Fruit fly (Drosophila melanogaster) whole organism, embryonic: Measurements from ENCODE around the gene Fcp3C.
A peak's percentile ranks its signal among the peaks of the same experiment; 100 is the strongest.

Experiments used
- Abd-B ChIP-seq: fragments of 200-800 bp; sonication (Bioruptor generic); optimal IDR thresholded peaks from 2 replicates; lab custom pipeline; 2018; ENCODE audit warnings: missing biosample characterization, mild to moderate bottlenecking, missing genetic modification characterization, moderate library complexity
- B-H1 ChIP-seq: fragments of 200-800 bp; sonication (Bioruptor generic); IDR thresholded peaks from 3 replicates; pipeline ENCODE4 v1.3.6; 2022; ENCODE audit warnings: missing biosample characterization, missing genetic modification characterization
- B-H2 ChIP-seq: fragments of 200-800 bp; sonication (Bioruptor generic); optimal IDR thresholded peaks from 2 replicates; lab custom pipeline; 2018; ENCODE audit warnings: missing biosample characterization, mild to moderate bottlenecking, missing genetic modification characterization
- Blimp-1 ChIP-seq: fragments of 200-800 bp; sonication (Bioruptor generic); optimal IDR thresholded peaks from 3 replicates; lab custom pipeline; 2018; ENCODE audit warnings: missing biosample characterization, missing genetic modification characterization, mild to moderate bottlenecking, moderate library complexity, missing genetic modification reagents
- CG10274 ChIP-seq: fragments of 200-800 bp; sonication (Bioruptor generic); optimal IDR thresholded peaks from 3 replicates; lab custom pipeline; 2017; ENCODE audit warnings: missing biosample characterization, mild to moderate bottlenecking, missing genetic modification characterization
- CG10959 ChIP-seq: fragments of 200-800 bp; sonication (Bioruptor generic); IDR thresholded peaks from 2 replicates; pipeline ENCODE4 v1.3.6; 2022; ENCODE audit warnings: missing biosample characterization, missing genetic modification characterization
- CG11456 ChIP-seq: fragments of 200-800 bp; sonication (Bioruptor generic); IDR thresholded peaks from 3 replicates; pipeline ENCODE4 v1.3.6; 2022; ENCODE audit warnings: missing biosample characterization, missing genetic modification characterization
- CG12071 ChIP-seq: fragments of 200-800 bp; sonication (Bioruptor generic); optimal IDR thresholded peaks from 3 replicates; lab custom pipeline; 2018; ENCODE audit warnings: missing biosample characterization, mild to moderate bottlenecking, missing genetic modification characterization
- CG12391 ChIP-seq: fragments of 200-800 bp; sonication (Bioruptor generic); optimal IDR thresholded peaks from 3 replicates; lab custom pipeline; 2018; ENCODE audit warnings: missing biosample characterization, mild to moderate bottlenecking, missing genetic modification characterization, moderate library complexity
- CG12769 ChIP-seq: fragments of 200-800 bp; sonication (Bioruptor generic); optimal IDR thresholded peaks from 2 replicates; lab custom pipeline; 2019; ENCODE audit warnings: missing biosample characterization, mild to moderate bottlenecking, missing genetic modification characterization, moderate library complexity
- CG13296 ChIP-seq: fragments of 200-800 bp; sonication (Bioruptor generic); optimal IDR thresholded peaks from 3 replicates; lab custom pipeline; 2018; ENCODE audit warnings: missing biosample characterization, mild to moderate bottlenecking, missing genetic modification characterization
- CG13624 ChIP-seq: fragments of 200-800 bp; sonication (Bioruptor generic); optimal IDR thresholded peaks from 2 replicates; lab custom pipeline; 2016; ENCODE audit warnings: missing biosample characterization, missing genetic modification characterization
- CG17328 ChIP-seq: fragments of 200-800 bp; sonication (Bioruptor generic); IDR thresholded peaks from 2 replicates; pipeline ENCODE4 v1.3.6; 2022; ENCODE audit warnings: missing biosample characterization, missing genetic modification characterization
- CG17359 ChIP-seq: fragments of 200-800 bp; sonication (Bioruptor generic); optimal IDR thresholded peaks from 3 replicates; lab custom pipeline; 2018; ENCODE audit warnings: missing biosample characterization, mild to moderate bottlenecking, missing genetic modification characterization, moderate library complexity
- CG6654 ChIP-seq: fragments of 200-800 bp; sonication (Bioruptor generic); optimal IDR thresholded peaks from 2 replicates; lab custom pipeline; 2017; ENCODE audit warnings: missing biosample characterization, mild to moderate bottlenecking, missing genetic modification characterization
- CG9797 ChIP-seq: fragments of 200-800 bp; sonication (Bioruptor generic); optimal IDR thresholded peaks from 3 replicates; lab custom pipeline; 2018; ENCODE audit warnings: missing biosample characterization, mild to moderate bottlenecking, missing genetic modification characterization
- Camta ChIP-seq: fragments of 200-800 bp; sonication (Bioruptor generic); optimal IDR thresholded peaks from 2 replicates; lab custom pipeline; 2016; ENCODE audit warnings: missing biosample characterization, missing genetic modification characterization
- Dek ChIP-seq: fragments of 200-800 bp; sonication (Bioruptor generic); optimal IDR thresholded peaks from 3 replicates; lab custom pipeline; 2019; ENCODE audit warnings: missing biosample characterization, mild to moderate bottlenecking, missing genetic modification characterization, moderate library complexity
- Dll ChIP-seq: fragments of 200-800 bp; sonication (Bioruptor generic); IDR thresholded peaks from 4 replicates; pipeline ENCODE4 v1.3.6; 2022; ENCODE audit warnings: missing biosample characterization, missing genetic modification characterization; ENCODE audit not compliant: partially characterized antibody
- Doc2 ChIP-seq: fragments of 200-800 bp; sonication (Bioruptor generic); IDR thresholded peaks from 2 replicates; pipeline ENCODE4 v1.3.6; 2022; ENCODE audit warnings: missing biosample characterization, missing genetic modification characterization
- ERR ChIP-seq: fragments of 200-800 bp; sonication (Bioruptor generic); optimal IDR thresholded peaks from 2 replicates; lab custom pipeline; 2016; ENCODE audit warnings: missing biosample characterization, missing genetic modification characterization
- Gsc ChIP-seq: fragments of 200-800 bp; sonication (Bioruptor generic); IDR thresholded peaks from 2 replicates; pipeline ENCODE4 v1.3.6; 2022; ENCODE audit warnings: missing biosample characterization, missing genetic modification characterization
- Mrtf ChIP-seq: fragments of 200-800 bp; sonication (Bioruptor generic); IDR thresholded peaks from 3 replicates; pipeline ENCODE4 v1.3.6; 2022; ENCODE audit warnings: missing biosample characterization, missing genetic modification characterization
- NC2α ChIP-seq: fragments of 200-800 bp; sonication (Bioruptor generic); optimal IDR thresholded peaks from 2 replicates; lab custom pipeline; 2016; ENCODE audit warnings: missing biosample characterization, missing genetic modification characterization
- Nf-YB ChIP-seq: fragments of 200-800 bp; sonication (Bioruptor generic); optimal IDR thresholded peaks from 3 replicates; lab custom pipeline; 2019; ENCODE audit warnings: missing biosample characterization, mild to moderate bottlenecking, missing genetic modification characterization, moderate library complexity
- Oaz ChIP-seq: fragments of 200-800 bp; sonication (Bioruptor generic); IDR thresholded peaks from 2 replicates; pipeline ENCODE4 v1.3.6; 2022; ENCODE audit warnings: missing biosample characterization, missing genetic modification characterization
- Rfx ChIP-seq: fragments of 200-800 bp; sonication (Bioruptor generic); IDR thresholded peaks from 2 replicates; pipeline ENCODE4 v1.3.6; 2022; ENCODE audit warnings: missing biosample characterization, missing genetic modification characterization
- ac ChIP-seq: fragments of 200-800 bp; sonication (Bioruptor generic); optimal IDR thresholded peaks from 3 replicates; lab custom pipeline; 2017; ENCODE audit warnings: missing biosample characterization, mild to moderate bottlenecking, missing genetic modification characterization
- ara ChIP-seq: fragments of 200-800 bp; sonication (Bioruptor generic); IDR thresholded peaks from 2 replicates; pipeline ENCODE4 v1.3.6; 2022; ENCODE audit warnings: missing biosample characterization, missing genetic modification characterization
- bcd ChIP-seq: fragments of 200-800 bp; sonication (Bioruptor generic); optimal IDR thresholded peaks from 2 replicates; lab custom pipeline; 2017; ENCODE audit warnings: missing biosample characterization, mild to moderate bottlenecking, missing genetic modification characterization
- chinmo ChIP-seq: fragments of 200-800 bp; sonication (Bioruptor generic); IDR thresholded peaks from 4 replicates; pipeline ENCODE4 v1.3.6; 2022; ENCODE audit warnings: missing biosample characterization, missing genetic modification characterization; ENCODE audit not compliant: partially characterized antibody
- chm ChIP-seq: fragments of 200-800 bp; sonication (Bioruptor generic); IDR thresholded peaks from 2 replicates; pipeline ENCODE4 v1.3.6; 2022; ENCODE audit warnings: missing biosample characterization, missing genetic modification characterization
- danr ChIP-seq: fragments of 200-800 bp; sonication (Bioruptor generic); IDR thresholded peaks from 2 replicates; pipeline ENCODE4 v1.3.6; 2022; ENCODE audit warnings: missing biosample characterization, missing genetic modification characterization
- dysf ChIP-seq: fragments of 200-800 bp; sonication (Bioruptor generic); IDR thresholded peaks from 3 replicates; pipeline ENCODE4 v1.3.6; 2022; ENCODE audit warnings: missing biosample characterization, missing genetic modification characterization
- emc ChIP-seq: fragments of 200-800 bp; sonication (Bioruptor generic); optimal IDR thresholded peaks from 2 replicates; lab custom pipeline; 2016; ENCODE audit warnings: missing biosample characterization, missing genetic modification characterization
- fd102C ChIP-seq: fragments of 200-800 bp; sonication (Bioruptor generic); optimal IDR thresholded peaks from 2 replicates; lab custom pipeline; 2018; ENCODE audit warnings: missing biosample characterization, mild to moderate bottlenecking, missing genetic modification characterization, moderate library complexity
- ken ChIP-seq: fragments of 200-800 bp; sonication (Bioruptor generic); IDR thresholded peaks from 3 replicates; pipeline ENCODE4 v1.3.6; 2022; ENCODE audit warnings: missing biosample characterization, missing genetic modification characterization
- lilli ChIP-seq: fragments of 200-800 bp; sonication (Bioruptor generic); optimal IDR thresholded peaks from 3 replicates; lab custom pipeline; 2016; ENCODE audit warnings: missing biosample characterization, missing genetic modification characterization
- peb ChIP-seq: fragments of 200-800 bp; sonication (Bioruptor generic); IDR thresholded peaks from 2 replicates; pipeline ENCODE4 v1.3.6; 2022; ENCODE audit warnings: missing biosample characterization, missing genetic modification characterization
- shn ChIP-seq: fragments of 200-800 bp; sonication (Bioruptor generic); optimal IDR thresholded peaks from 3 replicates; lab custom pipeline; 2016; ENCODE audit warnings: missing biosample characterization, missing genetic modification characterization
- sqz ChIP-seq: fragments of 200-800 bp; sonication (Bioruptor generic); optimal IDR thresholded peaks from 3 replicates; lab custom pipeline; 2018; ENCODE audit warnings: missing biosample characterization, mild to moderate bottlenecking, missing genetic modification characterization
- stc ChIP-seq: fragments of 200-800 bp; sonication (Bioruptor generic); IDR thresholded peaks from 2 replicates; pipeline ENCODE4 v1.3.6; 2022; ENCODE audit warnings: missing biosample characterization, missing genetic modification characterization
- tgo ChIP-seq: fragments of 200-800 bp; sonication (Bioruptor generic); IDR thresholded peaks from 3 replicates; pipeline ENCODE4 v1.3.6; 2022; ENCODE audit warnings: missing biosample characterization, missing genetic modification characterization
- tin ChIP-seq: fragments of 200-800 bp; sonication (Bioruptor generic); optimal IDR thresholded peaks from 3 replicates; lab custom pipeline; 2016; ENCODE audit warnings: missing biosample characterization, missing genetic modification characterization
- tx ChIP-seq: fragments of 200-800 bp; sonication (Bioruptor generic); optimal IDR thresholded peaks from 2 replicates; lab custom pipeline; 2016; ENCODE audit warnings: missing biosample characterization, missing genetic modification characterization
- vnd ChIP-seq: fragments of 200-800 bp; sonication (Bioruptor generic); IDR thresholded peaks from 3 replicates; pipeline ENCODE4 v1.3.6; 2022; ENCODE audit warnings: missing biosample characterization, missing genetic modification characterization; ENCODE audit not compliant: partially characterized antibody
- vvl ChIP-seq: fragments of 200-800 bp; sonication (Bioruptor generic); IDR thresholded peaks from 2 replicates; pipeline ENCODE4 v1.3.6; 2022; ENCODE audit warnings: missing biosample characterization, missing genetic modification characterization
- wdn ChIP-seq: fragments of 200-800 bp; sonication (Bioruptor generic); IDR thresholded peaks from 2 replicates; pipeline ENCODE4 v1.3.6; 2022; ENCODE audit warnings: missing biosample characterization, missing genetic modification characterization
- zen ChIP-seq: fragments of 200-800 bp; sonication (Bioruptor generic); optimal IDR thresholded peaks from 3 replicates; lab custom pipeline; 2018; ENCODE audit warnings: missing biosample characterization, mild to moderate bottlenecking, missing genetic modification characterization, moderate library complexity

Fcp3C gene

dm6 chrX:3134383-3135101, 39.7 kb downstream of the Fcp3C start, which contains the start of gene N (continued):
- peak; percentile 98 for TF ChIP-seq CG9797 (GFP tag; lab: Kevin White, UChicago)
- TF ChIP-seq Mrtf (GFP tag; lab: Robert Waterston, UW), result 0 out of 3 replicates have a peak, but pooled peaks have one; percentile 32
- peak; percentile 42 for TF ChIP-seq fd102C
- no peak for TF ChIP-seq wdn (GFP tag; lab: Robert Waterston, UW)
- no peak for TF ChIP-seq CG13296 (GFP tag; lab: Kevin White, UChicago)
- peak; percentile 46; the same call in 1 of the 3 replicates for TF ChIP-seq ken (GFP tag; lab: Robert Waterston, UW)
- no peak; the same call in 1 of the 2 replicates for TF ChIP-seq danr (GFP tag; lab: Robert Waterston, UW)
- TF ChIP-seq NC2α (GFP tag; lab: Kevin White, UChicago), result no peak
- peak; percentile 39; the same call in 1 of the 2 replicates for TF ChIP-seq CG17328
- no peak; the same call in 2 of the 3 replicates for TF ChIP-seq B-H1 (GFP tag; lab: Robert Waterston, UW)
- no peak for TF ChIP-seq CG6654 (GFP tag; lab: Kevin White, UChicago)
- peak; percentile 64 for TF ChIP-seq CG13624 (GFP tag; lab: Kevin White, UChicago)
- TF ChIP-seq shn (GFP tag; lab: Kevin White, UChicago), result no peak
- TF ChIP-seq Doc2 (GFP tag; lab: Robert Waterston, UW), result no peak
- TF ChIP-seq chinmo (GFP tag; lab: Robert Waterston, UW), result peak; percentile 88; the same call in 3 of the 4 replicates
- no peak for TF ChIP-seq CG10959 (GFP tag; lab: Robert Waterston, UW)
- TF ChIP-seq emc (GFP tag; lab: Kevin White, UChicago), result no peak
- TF ChIP-seq sqz (GFP tag; lab: Kevin White, UChicago), result peak; percentile 46
- peak; percentile 65 for TF ChIP-seq CG12391 (tag; lab: Kevin White, UChicago)
- peak; percentile 20 for TF ChIP-seq zen
- TF ChIP-seq Nf-YB (GFP tag; lab: Kevin White, UChicago), result peak; percentile 40
- TF ChIP-seq Blimp-1 (GFP tag; lab: Kevin White, UChicago), result peak; percentile 37
- peak; percentile 71 for TF ChIP-seq Rfx (GFP tag; lab: Robert Waterston, UW)
- 0 out of 3 replicates have a peak, but pooled peaks have one; percentile 52 for TF ChIP-seq dysf
- no peak; the same call in 1 of the 3 replicates for TF ChIP-seq tgo (GFP tag; lab: Robert Waterston, UW)
- no peak for TF ChIP-seq Dll (GFP tag; lab: Robert Waterston, UW)
- TF ChIP-seq vnd, result no peak
- peak; percentile 23 for TF ChIP-seq B-H2 (GFP tag; lab: Kevin White, UChicago)
- TF ChIP-seq peb (GFP tag; lab: Robert Waterston, UW), result no peak
- TF ChIP-seq bcd, result peak; percentile 9
- no peak; the same call in 1 of the 2 replicates for TF ChIP-seq ara (GFP tag; lab: Robert Waterston, UW)
- no peak for TF ChIP-seq tx (GFP tag; lab: Kevin White, UChicago)
- TF ChIP-seq Camta (GFP tag; lab: Kevin White, UChicago), result peak; percentile 4
- TF ChIP-seq CG12769 (tag; lab: Kevin White, UChicago), result peak; percentile 68
- TF ChIP-seq CG12071, result no peak
- TF ChIP-seq Abd-B, result peak; percentile 6
- TF ChIP-seq CG11456 (GFP tag; lab: Robert Waterston, UW), result peak; percentile 77; the same call in 2 of the 3 replicates
- no peak for TF ChIP-seq Oaz (GFP tag; lab: Robert Waterston, UW)
- peak; percentile 47 for TF ChIP-seq chm
- peak; percentile 64 for TF ChIP-seq vvl (GFP tag; lab: Robert Waterston, UW)
- peak; percentile 60 for TF ChIP-seq lilli (GFP tag; lab: Kevin White, UChicago)
- peak; percentile 57 for TF ChIP-seq Dek
- TF ChIP-seq CG17359 (tag; lab: Kevin White, UChicago), result peak; percentile 10
- TF ChIP-seq ac, result no peak
- TF ChIP-seq ERR (GFP tag; lab: Kevin White, UChicago), result peak; percentile 40
- TF ChIP-seq Gsc, result no peak
- TF ChIP-seq CG10274, result no peak
- peak; percentile 53; the same call in 1 of the 2 replicates for TF ChIP-seq stc
- TF ChIP-seq tin (GFP tag; lab: Kevin White, UChicago), result peak; percentile 11
